Worm (Caenorhabditis elegans) whole organism, late embryonic: ENCODE results near the gene ZK856.18.

ENCODE experiments used
- F13H6.1 ChIP-seq: sonication (generic microtip); optimal IDR thresholded peaks from 2 replicates; lab custom pipeline; 2016; ENCODE audit warnings: missing genetic modification characterization, missing compliant biosample characterization
- Y22D7AL.16 ChIP-seq: sonication (generic microtip); optimal IDR thresholded peaks from 2 replicates; lab custom pipeline; 2016; ENCODE audit warnings: missing genetic modification characterization, missing compliant biosample characterization
- ceh-14 ChIP-seq: sonication (generic microtip); optimal IDR thresholded peaks from 2 replicates; lab custom pipeline; 2016; ENCODE audit warnings: missing genotype, missing genetic modification characterization, missing compliant biosample characterization
- ceh-18 ChIP-seq: sonication (generic microtip); optimal IDR thresholded peaks from 2 replicates; lab custom pipeline; 2016; ENCODE audit warnings: missing genetic modification characterization, missing compliant biosample characterization
- ceh-19 ChIP-seq: fragments of 200-800 bp; sonication (Bioruptor generic); optimal IDR thresholded peaks from 2 replicates; lab custom pipeline; 2018; ENCODE audit warnings: mild to moderate bottlenecking, missing genetic modification characterization, missing compliant biosample characterization
- ceh-2 ChIP-seq: sonication (generic microtip); optimal IDR thresholded peaks from 2 replicates; lab custom pipeline; 2016; ENCODE audit warnings: missing genotype, missing genetic modification characterization, missing compliant biosample characterization
- ceh-22 ChIP-seq: sonication (generic microtip); optimal IDR thresholded peaks from 2 replicates; lab custom pipeline; 2017; ENCODE audit warnings: missing biosample characterization, missing genetic modification characterization
- ceh-24 ChIP-seq: sonication (generic microtip); optimal IDR thresholded peaks from 2 replicates; lab custom pipeline; 2016; ENCODE audit warnings: mild to moderate bottlenecking, missing genetic modification characterization, missing compliant biosample characterization
- ceh-31 ChIP-seq: sonication (generic microtip); optimal IDR thresholded peaks from 2 replicates; lab custom pipeline; 2016; ENCODE audit warnings: missing genetic modification characterization, missing compliant biosample characterization
- ceh-34 ChIP-seq: sonication (generic microtip); optimal IDR thresholded peaks from 2 replicates; lab custom pipeline; 2016; ENCODE audit warnings: mild to moderate bottlenecking, missing genetic modification characterization, missing compliant biosample characterization
- ceh-45 ChIP-seq: fragments of 200-800 bp; sonication (Bioruptor generic); IDR thresholded peaks from 2 replicates; pipeline ENCODE4 v1.3.6; 2022; ENCODE audit warnings: missing genetic modification reagents, missing genetic modification characterization, missing compliant biosample characterization
- ceh-6 ChIP-seq: fragments of 200-800 bp; sonication (Bioruptor generic); optimal IDR thresholded peaks from 2 replicates; lab custom pipeline; 2018; ENCODE audit warnings: mild to moderate bottlenecking, missing genetic modification characterization, missing compliant biosample characterization
- ceh-9 ChIP-seq: sonication (generic microtip); optimal IDR thresholded peaks from 2 replicates; lab custom pipeline; 2016; ENCODE audit warnings: mild to moderate bottlenecking, missing genetic modification characterization, inconsistent platforms, missing compliant biosample characterization
- che-1 ChIP-seq: sonication (generic microtip); optimal IDR thresholded peaks from 2 replicates; lab custom pipeline; 2016; ENCODE audit warnings: mild to moderate bottlenecking, missing genetic modification characterization, missing compliant biosample characterization
- dmd-4 ChIP-seq: sonication (generic microtip); optimal IDR thresholded peaks from 2 replicates; lab custom pipeline; 2016; ENCODE audit warnings: borderline replicate concordance, missing genetic modification characterization, missing compliant biosample characterization
- dve-1 ChIP-seq: sonication (generic microtip); optimal IDR thresholded peaks from 2 replicates; lab custom pipeline; 2017; ENCODE audit warnings: antibody characterized with exemption, mild to moderate bottlenecking, missing genetic modification characterization, missing compliant biosample characterization
- elt-4 ChIP-seq: sonication (generic microtip); optimal IDR thresholded peaks from 2 replicates; lab custom pipeline; 2016; ENCODE audit warnings: missing genetic modification characterization, missing compliant biosample characterization
- ets-4 ChIP-seq: sonication (generic microtip); optimal IDR thresholded peaks from 2 replicates; lab custom pipeline; 2016; ENCODE audit warnings: missing genetic modification characterization, missing compliant biosample characterization
- eyg-1 ChIP-seq: sonication (generic microtip); optimal IDR thresholded peaks from 2 replicates; lab custom pipeline; 2016; ENCODE audit warnings: missing genotype, missing genetic modification characterization, missing compliant biosample characterization
- fax-1 ChIP-seq: sonication (generic microtip); optimal IDR thresholded peaks from 2 replicates; lab custom pipeline; 2016; ENCODE audit warnings: missing genotype, missing genetic modification characterization, missing compliant biosample characterization
- fkh-6 ChIP-seq: sonication (generic microtip); optimal IDR thresholded peaks from 2 replicates; lab custom pipeline; 2016; ENCODE audit warnings: missing genetic modification characterization, missing compliant biosample characterization
- hlh-6 ChIP-seq: sonication (generic microtip); optimal IDR thresholded peaks from 2 replicates; lab custom pipeline; 2016; ENCODE audit warnings: missing genotype, missing genetic modification characterization, missing compliant biosample characterization
- hlh-8 ChIP-seq: sonication (generic microtip); optimal IDR thresholded peaks from 2 replicates; lab custom pipeline; 2016; ENCODE audit warnings: missing genotype, missing genetic modification characterization, missing compliant biosample characterization
- lim-6 ChIP-seq: sonication (generic microtip); optimal IDR thresholded peaks from 2 replicates; lab custom pipeline; 2016; ENCODE audit warnings: missing genetic modification characterization, missing compliant biosample characterization
- nhr-11 ChIP-seq: fragments of 150-350 bp; optimal IDR thresholded peaks from 2 replicates; lab custom pipeline; 2014; ENCODE audit warnings: missing biosample characterization, missing genetic modification characterization
- nhr-232 ChIP-seq: sonication (generic microtip); optimal IDR thresholded peaks from 2 replicates; lab custom pipeline; 2016; ENCODE audit warnings: missing genetic modification characterization, missing compliant biosample characterization
- pag-3 ChIP-seq: sonication (generic microtip); optimal IDR thresholded peaks from 2 replicates; lab custom pipeline; 2016; ENCODE audit warnings: missing compliant biosample characterization, missing genetic modification characterization, borderline replicate concordance
- pat-9 ChIP-seq: fragments of 200-800 bp; sonication (Bioruptor generic); optimal IDR thresholded peaks from 2 replicates; lab custom pipeline; 2018; ENCODE audit warnings: mild to moderate bottlenecking, missing genetic modification characterization, moderate library complexity, missing compliant biosample characterization
- pax-1 ChIP-seq: fragments of 150-350 bp; optimal IDR thresholded peaks from 2 replicates; lab custom pipeline; 2014; ENCODE audit warnings: missing biosample characterization, missing genetic modification characterization
- pha-4 ChIP-seq: fragments of 150-350 bp; optimal IDR thresholded peaks from 2 replicates; lab custom pipeline; 2018; ENCODE audit warnings: missing biosample characterization, missing genetic modification reagents, missing genetic modification characterization
- ref-2 ChIP-seq: sonication (generic microtip); optimal IDR thresholded peaks from 2 replicates; lab custom pipeline; 2016; ENCODE audit warnings: missing genetic modification characterization, missing compliant biosample characterization
- rnt-1 ChIP-seq: sonication (generic microtip); optimal IDR thresholded peaks from 2 replicates; lab custom pipeline; 2016; ENCODE audit warnings: missing genetic modification characterization, missing compliant biosample characterization
- sox-4 ChIP-seq: sonication (generic microtip); optimal IDR thresholded peaks from 2 replicates; lab custom pipeline; 2017; ENCODE audit warnings: mild to moderate bottlenecking, missing genetic modification characterization, inconsistent platforms, missing compliant biosample characterization
- tbx-2 ChIP-seq: sonication (generic microtip); optimal IDR thresholded peaks from 2 replicates; lab custom pipeline; 2016; ENCODE audit warnings: missing genetic modification characterization, missing compliant biosample characterization
- tbx-7 ChIP-seq: sonication (generic microtip); optimal IDR thresholded peaks from 2 replicates; lab custom pipeline; 2016; ENCODE audit warnings: missing genotype, missing genetic modification characterization, missing compliant biosample characterization
- unc-42 ChIP-seq: sonication (generic microtip); optimal IDR thresholded peaks from 2 replicates; lab custom pipeline; 2016; ENCODE audit warnings: missing genotype, missing genetic modification characterization, missing compliant biosample characterization
- unc-86 ChIP-seq: sonication (generic microtip); optimal IDR thresholded peaks from 2 replicates; lab custom pipeline; 2016; ENCODE audit warnings: missing genetic modification characterization, missing compliant biosample characterization
- ztf-16 ChIP-seq: sonication (generic microtip); optimal IDR thresholded peaks from 2 replicates; lab custom pipeline; 2017; ENCODE audit warnings: missing genetic modification characterization, missing compliant biosample characterization

The ZK856.18 gene

DNA sequence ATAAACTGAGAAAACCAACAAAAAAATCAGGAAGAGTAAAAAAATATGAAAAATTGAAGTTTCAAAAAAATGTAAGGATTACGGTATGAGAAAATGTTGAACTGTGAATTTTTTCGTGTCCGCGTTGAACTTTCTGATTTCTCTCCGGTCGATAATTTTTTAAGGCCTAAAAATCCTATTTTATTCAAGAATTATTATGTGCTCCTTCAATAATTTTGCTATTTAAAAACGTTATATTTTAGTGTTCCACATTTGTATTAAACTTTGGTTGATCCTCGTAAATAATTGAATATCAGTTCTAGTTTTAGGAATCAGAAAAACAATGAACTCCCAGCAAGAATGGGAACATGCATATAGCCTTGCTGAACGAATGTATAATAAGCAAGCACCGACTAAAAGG lies 26.8 kb upstream of the ZK856.18 start, which contains the start of gene hpo-40:
Gene hpo-40 (plus strand): TSS at position 301 of the 400 bp plus-strand sequence.
- TF ChIP-seq ceh-22 (tag; lab: Kevin White, UChicago) (no peak), ztf-16 (tag; lab: Kevin White, UChicago) (no peak), ceh-45 (GFP tag; lab: Robert Waterston, UW) (no peak), F13H6.1 (no peak), unc-42 (no peak), ceh-24 (tag; lab: Kevin White, UChicago) (no peak), ceh-9 (tag; lab: Kevin White, UChicago) (no peak), lim-6 (tag; lab: Kevin White, UChicago) (no peak), fax-1 (tag; lab: Kevin White, UChicago) (no peak), pax-1 (no peak), nhr-11 (no peak)

DNA sequence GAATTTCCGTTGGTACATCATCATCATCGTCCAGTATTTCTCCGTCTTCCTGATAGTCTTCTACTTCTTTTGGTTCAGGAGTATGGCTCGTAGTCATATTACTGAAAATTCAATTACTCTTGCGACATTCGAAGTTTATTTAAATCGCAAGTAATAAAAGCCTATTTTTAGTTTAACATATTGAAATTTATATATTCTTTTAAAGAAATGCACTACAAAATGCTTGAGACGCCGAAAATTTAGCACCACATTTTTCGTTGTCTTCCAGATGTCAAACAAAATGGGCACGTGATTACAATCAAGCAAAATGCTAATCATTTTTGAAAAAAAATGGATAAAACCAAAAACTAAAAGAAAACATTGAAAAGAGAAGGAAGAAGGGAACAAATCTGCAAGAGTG lies 26.2 kb upstream of the ZK856.18 start, which contains the start of gene zhit-3:
Gene zhit-3 (minus strand): TSS at position 101 of the 400 bp plus-strand sequence.
- TF ChIP-seq ceh-6 (GFP tag; lab: Kevin White, UChicago) (no peak), ceh-19 (GFP tag; lab: Kevin White, UChicago) (no peak), hlh-6 (tag; lab: Kevin White, UChicago) (no peak), pag-3 (no peak), dve-1 (tag; lab: Kevin White, UChicago) (no peak), pax-1 (no peak), Y22D7AL.16 (tag; lab: Kevin White, UChicago) (no peak), tbx-2 (tag; lab: Kevin White, UChicago) (no peak), ceh-18 (no peak), pat-9 (tag; lab: Kevin White, UChicago) (no peak)
- TF ChIP-seq, all 69 proteins: peak for 0

DNA sequence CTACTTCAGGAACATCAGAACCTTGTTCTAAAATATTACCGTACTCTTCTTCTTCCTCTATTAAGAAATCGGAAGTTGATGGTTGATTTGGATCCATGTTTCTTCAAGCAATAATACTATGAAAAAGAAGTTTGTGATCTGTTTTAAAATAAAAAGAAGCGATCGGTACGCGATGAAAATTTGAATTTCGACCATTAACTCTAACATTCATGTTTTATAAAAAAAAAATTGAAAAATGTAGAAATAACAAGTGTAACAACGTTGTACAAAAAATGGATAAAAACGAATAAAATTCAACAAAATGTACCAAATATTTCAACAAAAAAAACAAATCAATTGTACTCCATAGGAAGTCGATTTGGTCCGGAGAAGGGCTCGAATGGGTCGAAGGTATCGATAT lies 24.4 kb upstream of the ZK856.18 start, which contains the start of gene tftc-3:
Gene tftc-3 (minus strand): TSS at position 101 of the 400 bp plus-strand sequence.
- TF ChIP-seq ceh-45 (GFP tag; lab: Robert Waterston, UW): no peak
- TF ChIP-seq dve-1 (tag; lab: Kevin White, UChicago): no peak

DNA sequence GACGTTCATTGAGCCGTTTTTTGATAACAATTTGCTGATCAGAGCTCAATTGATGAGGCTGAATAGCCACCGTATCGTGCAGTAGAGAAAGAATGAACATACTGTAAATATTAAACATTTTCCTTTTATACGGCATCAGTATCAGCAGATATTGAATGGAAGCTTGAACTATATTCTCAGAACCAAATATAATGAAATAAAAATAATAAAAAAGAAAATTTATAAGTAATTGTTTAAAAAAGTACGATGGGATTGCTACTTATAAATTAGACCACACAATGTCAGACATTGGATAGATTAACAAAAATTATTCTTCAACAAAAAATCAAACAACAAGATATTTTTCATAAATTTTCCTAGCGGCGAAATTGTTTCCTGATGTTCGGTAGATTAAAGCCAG lies 20.7 kb upstream of the ZK856.18 start, which contains the start of gene rpc-25:
Gene rpc-25 (minus strand): TSS at position 101 of the 400 bp plus-strand sequence.
- no peak for TF ChIP-seq lim-6 (tag; lab: Kevin White, UChicago)
- TF ChIP-seq ceh-22 (tag; lab: Kevin White, UChicago): no peak
- TF ChIP-seq pag-3: no peak
- no peak for TF ChIP-seq tbx-2 (tag; lab: Kevin White, UChicago)
- TF ChIP-seq rnt-1 (tag; lab: Kevin White, UChicago): no peak
- TF ChIP-seq F13H6.1: no peak
- no peak for TF ChIP-seq hlh-8 (tag; lab: Kevin White, UChicago)
- TF ChIP-seq unc-86 (tag; lab: Kevin White, UChicago): no peak
- no peak for TF ChIP-seq ceh-34 (tag; lab: Kevin White, UChicago)
- no peak for TF ChIP-seq ets-4 (tag; lab: Kevin White, UChicago)
- TF ChIP-seq ceh-2 (tag; lab: Kevin White, UChicago): no peak
- no peak for TF ChIP-seq che-1 (tag; lab: Kevin White, UChicago)
- TF ChIP-seq pha-4 (tag; lab: Kevin White, UChicago): no peak
- no peak for TF ChIP-seq pax-1
- TF ChIP-seq unc-42: no peak

DNA sequence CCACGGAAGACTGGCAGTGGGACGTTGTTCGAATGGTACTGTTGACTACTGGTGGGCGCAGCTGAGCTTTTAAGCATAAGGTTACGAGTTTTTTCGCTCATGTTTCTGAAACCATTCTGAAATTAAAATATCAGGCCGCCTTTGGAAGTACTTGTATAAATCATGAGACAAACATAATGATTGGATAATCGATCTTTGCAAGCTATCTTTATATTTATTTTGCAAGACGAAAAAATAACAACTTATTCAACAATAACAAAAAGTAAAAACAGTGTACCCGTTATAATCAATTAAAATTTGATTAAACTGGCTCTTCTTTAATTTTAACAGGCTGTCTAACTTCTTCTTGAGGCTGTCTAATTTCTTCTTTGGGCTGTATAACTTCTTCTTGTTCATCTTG lies 19.7 kb upstream of the ZK856.18 start, which contains the start of gene ZK856.16:
Gene ZK856.16 (minus strand): TSS at position 101 of the 400 bp plus-strand sequence.
- no peak for TF ChIP-seq tbx-7 (tag; lab: Kevin White, UChicago)
- no peak for TF ChIP-seq sox-4
- no peak for TF ChIP-seq fkh-6 (tag; lab: Kevin White, UChicago)
- TF ChIP-seq nhr-232 (tag; lab: Kevin White, UChicago): no peak
- TF ChIP-seq elt-4 (tag; lab: Kevin White, UChicago): no peak
- TF ChIP-seq dmd-4: no peak
- TF ChIP-seq ref-2 (tag; lab: Kevin White, UChicago): no peak
- TF ChIP-seq ceh-31: no peak
- TF ChIP-seq Y22D7AL.16 (tag; lab: Kevin White, UChicago): no peak
- TF ChIP-seq eyg-1 (tag; lab: Kevin White, UChicago): no peak
- TF ChIP-seq ceh-14: no peak
- TF ChIP-seq ceh-19 (GFP tag; lab: Kevin White, UChicago): no peak
- no peak for TF ChIP-seq lim-6 (tag; lab: Kevin White, UChicago)
